Fruit fly (Drosophila melanogaster) whole organism, wandering third instar larva: ENCODE data around the gene CG34452.
A peak's percentile ranks its signal among the peaks of the same experiment; 100 is the strongest.

ENCODE experiments used
- Abd-B ChIP-seq: fragments of >200 bp; optimal IDR thresholded peaks from 2 replicates; lab custom pipeline; 2017; ENCODE audit warnings: missing biosample characterization, missing genetic modification characterization
- CG32264 ChIP-seq: fragments of 200-800 bp; sonication (Bioruptor generic); optimal IDR thresholded peaks from 2 replicates; lab custom pipeline; 2016; ENCODE audit warnings: missing biosample characterization, missing genetic modification characterization
- CG9705 ChIP-seq: fragments of 200-800 bp; sonication (Bioruptor generic); optimal IDR thresholded peaks from 2 replicates; lab custom pipeline; 2018; ENCODE audit warnings: missing biosample characterization, mild to moderate bottlenecking, missing genetic modification characterization
- Dif ChIP-seq: fragments of 200-275, 200-300 bp; sonication (Bioruptor generic); optimal IDR thresholded peaks from 2 replicates; lab custom pipeline; 2018; ENCODE audit warnings: missing biosample characterization, missing genetic modification characterization; ENCODE audit not compliant: partially characterized antibody
- GATAd ChIP-seq: sonication (Bioruptor generic); optimal IDR thresholded peaks from 2 replicates; lab custom pipeline; 2016; ENCODE audit warnings: missing biosample characterization, missing genetic modification characterization
- HLH106 ChIP-seq: fragments of 200-800 bp; optimal IDR thresholded peaks from 3 replicates; lab custom pipeline; 2019; ENCODE audit warnings: missing biosample characterization, mild to moderate bottlenecking, missing genetic modification characterization, moderate library complexity
- Hnf4 ChIP-seq: fragments of 200-800 bp; sonication (Bioruptor generic); optimal IDR thresholded peaks from 2 replicates; lab custom pipeline; 2016; ENCODE audit warnings: missing biosample characterization, mild to moderate bottlenecking, missing genetic modification characterization
- Hr78 ChIP-seq: fragments of >200 bp; optimal IDR thresholded peaks from 2 replicates; lab custom pipeline; 2017; ENCODE audit warnings: missing biosample characterization, missing genetic modification characterization
- Hr83 ChIP-seq: fragments of 200-300 bp; sonication (Bioruptor generic); optimal IDR thresholded peaks from 2 replicates; lab custom pipeline; 2016; ENCODE audit warnings: missing biosample characterization, mild to moderate bottlenecking, missing genetic modification characterization, moderate library complexity; ENCODE audit not compliant: poor library complexity, severe bottlenecking
- OdsH ChIP-seq: fragments of 200-800 bp; sonication (Bioruptor generic); optimal IDR thresholded peaks from 2 replicates; lab custom pipeline; 2016; ENCODE audit warnings: missing biosample characterization, mild to moderate bottlenecking, missing genetic modification characterization
- Rel ChIP-seq, 2 experiments: fragments of 200-800 bp; sonication (Bioruptor generic) in 1 of 2; optimal IDR thresholded peaks; 2 replicates in 1 of 2; 3 replicates in 1 of 2; lab custom pipeline; 2016 to 2019; ENCODE audit warnings: mild to moderate bottlenecking in 2 of 2, missing biosample characterization in 2 of 2, missing genetic modification characterization in 2 of 2, moderate library complexity in 1 of 2
- Sp1 ChIP-seq: fragments of 200-800 bp; sonication (Bioruptor generic); optimal IDR thresholded peaks from 3 replicates; lab custom pipeline; 2019; ENCODE audit warnings: missing biosample characterization, mild to moderate bottlenecking, missing genetic modification characterization, moderate library complexity
- br ChIP-seq: fragments of 200-800 bp; sonication (Bioruptor generic); optimal IDR thresholded peaks from 2 replicates; lab custom pipeline; 2016; ENCODE audit warnings: missing biosample characterization, missing genetic modification characterization
- brk ChIP-seq: fragments of 200-800 bp; sonication (Bioruptor generic); optimal IDR thresholded peaks from 2 replicates; lab custom pipeline; 2016; ENCODE audit warnings: missing biosample characterization, mild to moderate bottlenecking, missing genetic modification characterization
- dl ChIP-seq, 2 experiments: fragments of 175-275, 200-275 bp in 1 of 2; fragments of 200-275 bp in 1 of 2; sonication (Bioruptor generic); optimal IDR thresholded peaks; lab custom pipeline; 2018; ENCODE audit warnings: mild to moderate bottlenecking in 2 of 2, missing biosample characterization in 2 of 2, missing genetic modification characterization in 2 of 2, moderate library complexity in 2 of 2; ENCODE audit not compliant: partially characterized antibody in 2 of 2, insufficient read depth in 1 of 2
- dmrt93B ChIP-seq: fragments of 200-800 bp; sonication (Bioruptor generic); optimal IDR thresholded peaks from 2 replicates; lab custom pipeline; 2018; ENCODE audit warnings: missing biosample characterization, mild to moderate bottlenecking, missing genetic modification characterization
- dsf ChIP-seq: sonication (Bioruptor generic); optimal IDR thresholded peaks from 2 replicates; lab custom pipeline; 2016; ENCODE audit warnings: missing biosample characterization, missing genetic modification characterization, borderline replicate concordance
- ey ChIP-seq: fragments of 200-800 bp; sonication (Bioruptor generic); optimal IDR thresholded peaks from 2 replicates; lab custom pipeline; 2016; ENCODE audit warnings: missing biosample characterization, missing genetic modification characterization
- foxo ChIP-seq, 2 experiments: fragments of 200-800 bp; sonication (Bioruptor generic); optimal IDR thresholded peaks; 2 replicates in 1 of 2; 3 replicates in 1 of 2; lab custom pipeline; 2016 to 2017; ENCODE audit warnings: missing biosample characterization in 2 of 2, missing genetic modification characterization in 2 of 2
- fru ChIP-seq: fragments of 200-800 bp; sonication (Bioruptor generic); optimal IDR thresholded peaks from 3 replicates; lab custom pipeline; 2016; ENCODE audit warnings: missing biosample characterization, mild to moderate bottlenecking, missing genetic modification characterization
- h ChIP-seq: fragments of 200-800 bp; sonication (Bioruptor generic); optimal IDR thresholded peaks from 3 replicates; lab custom pipeline; 2016; ENCODE audit warnings: missing biosample characterization, mild to moderate bottlenecking, missing genetic modification characterization
- jim ChIP-seq: fragments of 175-275, 200-325 bp; sonication (Bioruptor generic); optimal IDR thresholded peaks from 2 replicates; lab custom pipeline; 2016; ENCODE audit warnings: missing biosample characterization, mild to moderate bottlenecking, missing genetic modification characterization
- lola ChIP-seq: fragments of >200 bp; optimal IDR thresholded peaks from 2 replicates; lab custom pipeline; 2017; ENCODE audit warnings: missing biosample characterization, missing genetic modification characterization
- pan ChIP-seq: fragments of >200 bp; optimal IDR thresholded peaks from 2 replicates; lab custom pipeline; 2017
- psq ChIP-seq: fragments of 200-800 bp; sonication (Bioruptor generic); optimal IDR thresholded peaks from 3 replicates; lab custom pipeline; 2017; ENCODE audit warnings: missing biosample characterization, mild to moderate bottlenecking, missing genetic modification characterization, moderate library complexity
- rgr ChIP-seq: fragments of 200-800 bp; sonication (Bioruptor generic); optimal IDR thresholded peaks from 3 replicates; lab custom pipeline; 2016; ENCODE audit warnings: missing biosample characterization, mild to moderate bottlenecking, missing genetic modification characterization
- sage ChIP-seq: fragments of 200-800 bp; sonication (Bioruptor generic); optimal IDR thresholded peaks from 2 replicates; lab custom pipeline; 2016; ENCODE audit warnings: missing biosample characterization, mild to moderate bottlenecking, missing genetic modification characterization
- tai ChIP-seq: sonication (Bioruptor generic); optimal IDR thresholded peaks from 2 replicates; lab custom pipeline; 2016; ENCODE audit warnings: missing biosample characterization, missing genetic modification characterization
- usp ChIP-seq: fragments of >200 bp; optimal IDR thresholded peaks from 2 replicates; lab custom pipeline; 2017; ENCODE audit warnings: missing biosample characterization, missing genetic modification characterization

CG34452 gene

dm6 chr3L:15728195-15728594, 40.5 kb upstream of the CG34452 start, which contains the start of gene comm (continued):
- TF ChIP-seq fru (no peak), rgr (GFP tag; lab: Kevin White, UChicago) (no peak), CG9705 (GFP tag; lab: Kevin White, UChicago) (no peak), br (no peak), usp (no peak), Sp1 (peak; percentile 8), psq (GFP tag; lab: Kevin White, UChicago) (no peak), lola (no peak)

- no peak for TF ChIP-seq usp
- no peak for TF ChIP-seq tai (GFP tag; lab: Kevin White, UChicago)
- no peak for TF ChIP-seq brk (GFP tag; lab: Kevin White, UChicago)
- TF ChIP-seq dsf (GFP tag; lab: Kevin White, UChicago), result no peak
- no peak for TF ChIP-seq dmrt93B (GFP tag; lab: Kevin White, UChicago)
- TF ChIP-seq HLH106 (tag; lab: Kevin White, UChicago), result no peak
- TF ChIP-seq CG9705 (GFP tag; lab: Kevin White, UChicago), result no peak
- TF ChIP-seq dl (GFP tag; optimal IDR thresholded peaks at IDR 0.05; lab: Kevin White, UChicago; ENCODE audit: insufficient read depth in 1 of 2, partially characterized antibody in 2 of 2), result no peak
- TF ChIP-seq Dif (GFP tag; lab: Kevin White, UChicago), result no peak
Measured at dm6 chr3L:15726799-15727198, 39.1 kb upstream of the CG34452 start.

dm6 chr3L:15720905-15721304, 33.2 kb upstream of the CG34452 start:
- TF ChIP-seq pan (lab: Kevin White, UChicago) (no peak), Rel (GFP tag; optimal IDR thresholded peaks at IDR 0.05; lab: Kevin White, UChicago) (no peak), Rel (tag; optimal IDR thresholded peaks at IDR 0.05; lab: Kevin White, UChicago) (peak; percentile 45)

dm6 chr3L:15720224-15720623, 32.5 kb upstream of the CG34452 start:
- no peak for TF ChIP-seq foxo (GFP tag; optimal IDR thresholded peaks at IDR 0.05; lab: Kevin White, UChicago)
- TF ChIP-seq jim (GFP tag; lab: Kevin White, UChicago), result no peak
- TF ChIP-seq brk (GFP tag; lab: Kevin White, UChicago), result no peak
- TF ChIP-seq lola, result no peak
- no peak for TF ChIP-seq dl (GFP tag; optimal IDR thresholded peaks at IDR 0.05; lab: Kevin White, UChicago; ENCODE audit: insufficient read depth in 1 of 2, partially characterized antibody in 2 of 2)
- TF ChIP-seq CG32264 (GFP tag; lab: Kevin White, UChicago), result no peak

- TF ChIP-seq HLH106 (tag; lab: Kevin White, UChicago) (no peak), sage (GFP tag; lab: Kevin White, UChicago) (no peak)
Measured at dm6 chr3L:15717519-15717918, 29.8 kb upstream of the CG34452 start, which contains the start of gene CG42570. Gene CG42570 (plus strand): TSS chr3L:15717819.

- TF ChIP-seq dl (GFP tag; optimal IDR thresholded peaks at IDR 0.05; lab: Kevin White, UChicago; ENCODE audit: insufficient read depth in 1 of 2, partially characterized antibody in 2 of 2) (no peak), HLH106 (tag; lab: Kevin White, UChicago) (no peak), GATAd (GFP tag; lab: Kevin White, UChicago) (no peak), Rel (GFP tag; optimal IDR thresholded peaks at IDR 0.05; lab: Kevin White, UChicago) (no peak), Rel (tag; optimal IDR thresholded peaks at IDR 0.05; lab: Kevin White, UChicago) (no peak), psq (GFP tag; lab: Kevin White, UChicago) (no peak), Hr78 (GFP tag; lab: Kevin White, UChicago) (no peak), dsf (GFP tag; lab: Kevin White, UChicago) (no peak), ey (GFP tag; lab: Kevin White, UChicago) (no peak)
Measured at dm6 chr3L:15715788-15716503, 28.2 kb upstream of the CG34452 start, which contains the start of gene CG42571. Gene CG42571 (plus strand): TSS chr3L:15716453.

dm6 chr3L:15713932-15714492, 26.3 kb upstream of the CG34452 start:
- TF ChIP-seq GATAd (GFP tag; lab: Kevin White, UChicago) (peak; percentile 20), Hr83 (peak; percentile 83), Sp1 (no peak), OdsH (GFP tag; lab: Kevin White, UChicago) (peak; percentile 30), rgr (GFP tag; lab: Kevin White, UChicago) (peak; percentile 53), foxo (GFP tag; optimal IDR thresholded peaks at IDR 0.05; lab: Kevin White, UChicago) (peak in 1 of 2 experiments; percentile 0), Rel (GFP tag; optimal IDR thresholded peaks at IDR 0.05; lab: Kevin White, UChicago) (no peak), Rel (tag; optimal IDR thresholded peaks at IDR 0.05; lab: Kevin White, UChicago) (no peak), h (GFP tag; lab: Kevin White, UChicago) (peak; percentile 42), tai (GFP tag; lab: Kevin White, UChicago) (peak; percentile 55), Abd-B (GFP tag; lab: Kevin White, UChicago) (no peak), Hnf4 (GFP tag; lab: Kevin White, UChicago) (peak; percentile 28)
